Fruit fly (Drosophila melanogaster) whole organism, embryonic: ENCODE measurements around the gene Paics.

Source experiments
- ATbp ChIP-seq: fragments of 200-800 bp; sonication (Bioruptor generic); optimal IDR thresholded peaks from 2 replicates; lab custom pipeline; 2017; ENCODE audit warnings: missing biosample characterization, mild to moderate bottlenecking, missing genetic modification characterization, missing genetic modification reagents
- Atf3 ChIP-seq: fragments of 200-800 bp; sonication (Bioruptor generic); optimal IDR thresholded peaks from 3 replicates; lab custom pipeline; 2016; ENCODE audit warnings: missing biosample characterization, missing genetic modification characterization
- BtbVII ChIP-seq: fragments of 200-800 bp; sonication (Bioruptor generic); optimal IDR thresholded peaks from 3 replicates; lab custom pipeline; 2017; ENCODE audit warnings: missing biosample characterization, mild to moderate bottlenecking, missing genetic modification characterization
- CG11398 ChIP-seq: fragments of 200-800 bp; sonication (Bioruptor generic); optimal IDR thresholded peaks from 2 replicates; lab custom pipeline; 2016; ENCODE audit warnings: missing biosample characterization, missing genetic modification characterization
- CG11696 ChIP-seq: fragments of 200-800 bp; sonication (Bioruptor generic); IDR thresholded peaks from 2 replicates; pipeline ENCODE4 v1.3.6; 2022; ENCODE audit warnings: missing biosample characterization, missing genetic modification characterization
- CG11723 ChIP-seq: fragments of 200-800 bp; sonication (Bioruptor generic); optimal IDR thresholded peaks from 2 replicates; lab custom pipeline; 2017; ENCODE audit warnings: missing biosample characterization, mild to moderate bottlenecking, missing genetic modification characterization
- CG12071 ChIP-seq: fragments of 200-800 bp; sonication (Bioruptor generic); optimal IDR thresholded peaks from 3 replicates; lab custom pipeline; 2018; ENCODE audit warnings: missing biosample characterization, mild to moderate bottlenecking, missing genetic modification characterization
- CG14667 ChIP-seq: fragments of 200-800 bp; sonication (Bioruptor generic); IDR thresholded peaks from 2 replicates; pipeline ENCODE4 v1.3.6; 2022; ENCODE audit warnings: missing biosample characterization, missing genetic modification characterization
- CG18599 ChIP-seq: fragments of 200-800 bp; sonication (Bioruptor generic); optimal IDR thresholded peaks from 3 replicates; lab custom pipeline; 2017; ENCODE audit warnings: missing biosample characterization, missing genetic modification characterization, mild to moderate bottlenecking, moderate library complexity, missing genetic modification reagents
- CG3065 ChIP-seq: fragments of 200-800 bp; sonication (Bioruptor generic); optimal IDR thresholded peaks from 2 replicates; lab custom pipeline; 2016; ENCODE audit warnings: missing biosample characterization, missing genetic modification characterization
- CG42726 ChIP-seq: fragments of 200-800 bp; sonication (Bioruptor generic); IDR thresholded peaks from 2 replicates; pipeline ENCODE4 v1.3.6; 2022; ENCODE audit warnings: missing biosample characterization, missing genetic modification characterization; ENCODE audit not compliant: partially characterized antibody
- CG7963 ChIP-seq: fragments of 200-800 bp; sonication (Bioruptor generic); IDR thresholded peaks from 3 replicates; pipeline ENCODE4 v1.3.6; 2022; ENCODE audit warnings: missing biosample characterization, missing genetic modification characterization; ENCODE audit not compliant: partially characterized antibody
- CG9932 ChIP-seq: fragments of 200-800 bp; sonication (Bioruptor generic); IDR thresholded peaks from 2 replicates; pipeline ENCODE4 v1.3.6; 2022; ENCODE audit warnings: missing biosample characterization, missing genetic modification characterization
- CHES-1-like ChIP-seq: fragments of 200-800 bp; sonication (Bioruptor generic); optimal IDR thresholded peaks from 2 replicates; lab custom pipeline; 2016; ENCODE audit warnings: missing biosample characterization, missing genetic modification characterization
- CrebB ChIP-seq: fragments of 200-800 bp; sonication (Bioruptor generic); optimal IDR thresholded peaks from 3 replicates; lab custom pipeline; 2018; ENCODE audit warnings: missing biosample characterization, mild to moderate bottlenecking, missing genetic modification characterization
- Dek ChIP-seq: fragments of 200-800 bp; sonication (Bioruptor generic); optimal IDR thresholded peaks from 3 replicates; lab custom pipeline; 2019; ENCODE audit warnings: missing biosample characterization, mild to moderate bottlenecking, missing genetic modification characterization, moderate library complexity
- Dref ChIP-seq: fragments of 200-800 bp; sonication (Bioruptor generic); IDR thresholded peaks from 2 replicates; pipeline ENCODE4 v1.3.6; 2022; ENCODE audit warnings: missing biosample characterization, missing genetic modification characterization
- Elba2 ChIP-seq: fragments of 200-800 bp; sonication (Bioruptor generic); optimal IDR thresholded peaks from 3 replicates; lab custom pipeline; 2016; ENCODE audit warnings: missing biosample characterization, missing genetic modification characterization
- HHEX ChIP-seq: fragments of 200-800 bp; sonication (Bioruptor generic); optimal IDR thresholded peaks from 3 replicates; lab custom pipeline; 2017; ENCODE audit warnings: missing biosample characterization, mild to moderate bottlenecking, missing genetic modification characterization, missing genetic modification reagents
- HLH4C ChIP-seq: fragments of 200-800 bp; sonication (Bioruptor generic); IDR thresholded peaks from 3 replicates; pipeline ENCODE4 v1.3.6; 2022; ENCODE audit warnings: missing biosample characterization, missing genetic modification characterization; ENCODE audit not compliant: partially characterized antibody
- Hsf ChIP-seq: fragments of 200-800 bp; sonication (Bioruptor generic); optimal IDR thresholded peaks from 3 replicates; lab custom pipeline; 2016; ENCODE audit warnings: missing biosample characterization, missing genetic modification characterization
- Kr ChIP-seq: fragments of 200-800 bp; sonication (Bioruptor generic); optimal IDR thresholded peaks from 2 replicates; lab custom pipeline; 2017; ENCODE audit warnings: missing biosample characterization, mild to moderate bottlenecking, missing genetic modification characterization
- Mad ChIP-seq: fragments of 200-800 bp; sonication (Bioruptor generic); optimal IDR thresholded peaks from 2 replicates; lab custom pipeline; 2016; ENCODE audit warnings: missing biosample characterization, missing genetic modification characterization
- Stat92E ChIP-seq, 3 experiments: fragments of >200 bp in 2 of 3; fragments of 200-800 bp in 1 of 3; sonication (Bioruptor generic) in 1 of 3; optimal IDR thresholded peaks; 2 replicates each; lab custom pipeline; 2017 to 2019; ENCODE audit warnings: missing biosample characterization in 3 of 3, missing genetic modification characterization in 3 of 3, mild to moderate bottlenecking in 1 of 3, moderate library complexity in 1 of 3
- Vsx1 ChIP-seq: fragments of 200-800 bp; sonication (Bioruptor generic); optimal IDR thresholded peaks from 2 replicates; lab custom pipeline; 2017; ENCODE audit warnings: missing biosample characterization, mild to moderate bottlenecking, missing genetic modification characterization, missing genetic modification reagents
- YL-1 ChIP-seq: fragments of 200-800 bp; sonication (Bioruptor generic); optimal IDR thresholded peaks from 3 replicates; lab custom pipeline; 2017; ENCODE audit warnings: missing biosample characterization, mild to moderate bottlenecking, missing genetic modification characterization
- abd-A ChIP-seq: fragments of 200-800 bp; sonication (Bioruptor generic); optimal IDR thresholded peaks from 3 replicates; lab custom pipeline; 2019; ENCODE audit warnings: missing biosample characterization, mild to moderate bottlenecking, missing genetic modification characterization, moderate library complexity
- ash1 ChIP-seq: fragments of 200-800 bp; sonication (Bioruptor generic); optimal IDR thresholded peaks from 2 replicates; lab custom pipeline; 2018; ENCODE audit warnings: missing biosample characterization, mild to moderate bottlenecking, missing genetic modification characterization
- cad ChIP-seq: fragments of >200 bp; optimal IDR thresholded peaks from 2 replicates; lab custom pipeline; 2017; ENCODE audit warnings: missing biosample characterization, missing genetic modification characterization
- chm ChIP-seq: fragments of 200-800 bp; sonication (Bioruptor generic); IDR thresholded peaks from 2 replicates; pipeline ENCODE4 v1.3.6; 2022; ENCODE audit warnings: missing biosample characterization, missing genetic modification characterization
- crp ChIP-seq, 2 experiments: fragments of 200-800 bp; sonication (Bioruptor generic); optimal IDR thresholded peaks; 2 replicates in 1 of 2; 3 replicates in 1 of 2; lab custom pipeline; 2017; ENCODE audit warnings: missing biosample characterization in 2 of 2, missing genetic modification characterization in 2 of 2, mild to moderate bottlenecking in 1 of 2, moderate library complexity in 1 of 2
- danr ChIP-seq: fragments of 200-800 bp; sonication (Bioruptor generic); IDR thresholded peaks from 2 replicates; pipeline ENCODE4 v1.3.6; 2022; ENCODE audit warnings: missing biosample characterization, missing genetic modification characterization
- dysf ChIP-seq: fragments of 200-800 bp; sonication (Bioruptor generic); IDR thresholded peaks from 3 replicates; pipeline ENCODE4 v1.3.6; 2022; ENCODE audit warnings: missing biosample characterization, missing genetic modification characterization
- emc ChIP-seq: fragments of 200-800 bp; sonication (Bioruptor generic); optimal IDR thresholded peaks from 2 replicates; lab custom pipeline; 2016; ENCODE audit warnings: missing biosample characterization, missing genetic modification characterization
- her ChIP-seq: fragments of 200-800 bp; sonication (Bioruptor generic); optimal IDR thresholded peaks from 2 replicates; lab custom pipeline; 2016; ENCODE audit warnings: missing biosample characterization, missing genetic modification characterization
- ken ChIP-seq: fragments of 200-800 bp; sonication (Bioruptor generic); IDR thresholded peaks from 3 replicates; pipeline ENCODE4 v1.3.6; 2022; ENCODE audit warnings: missing biosample characterization, missing genetic modification characterization
- lov ChIP-seq, 2 experiments: fragments of 200-800 bp in 1 of 2; fragments of >200 bp in 1 of 2; sonication (Bioruptor generic) in 1 of 2; IDR thresholded peaks in 1 of 2; optimal IDR thresholded peaks in 1 of 2; 2 replicates in 1 of 2; 3 replicates in 1 of 2; pipeline versions ENCODE4 v1.3.6 to Lab custom; 2017 to 2022; ENCODE audit warnings: missing biosample characterization in 1 of 2, missing genetic modification characterization in 1 of 2
- mam ChIP-seq: fragments of 200-800 bp; sonication (Bioruptor generic); optimal IDR thresholded peaks from 3 replicates; lab custom pipeline; 2016; ENCODE audit warnings: missing biosample characterization, missing genetic modification characterization
- nom ChIP-seq: fragments of 200-800 bp; sonication (Bioruptor generic); optimal IDR thresholded peaks from 2 replicates; lab custom pipeline; 2017; ENCODE audit warnings: missing biosample characterization, missing genetic modification characterization, mild to moderate bottlenecking, moderate library complexity, missing genetic modification reagents
- org-1 ChIP-seq: fragments of 200-800 bp; sonication (Bioruptor generic); optimal IDR thresholded peaks from 2 replicates; lab custom pipeline; 2017; ENCODE audit warnings: missing biosample characterization, missing genetic modification characterization
- prd ChIP-seq, 3 experiments: fragments of >200 bp in 2 of 3; fragments of 200-800 bp in 1 of 3; sonication (Bioruptor generic) in 1 of 3; optimal IDR thresholded peaks in 2 of 3; IDR thresholded peaks in 1 of 3; 2 replicates in 2 of 3; 3 replicates in 1 of 3; pipeline versions ENCODE4 v1.3.6 to Lab custom; 2017 to 2022; ENCODE audit warnings: missing biosample characterization in 1 of 3, missing genetic modification characterization in 1 of 3
- ranshi ChIP-seq: fragments of 200-800 bp; sonication (Bioruptor generic); IDR thresholded peaks from 2 replicates; pipeline ENCODE4 v1.3.6; 2022; ENCODE audit warnings: missing biosample characterization, missing genetic modification characterization
- sima ChIP-seq: fragments of 200-800 bp; sonication (Bioruptor generic); optimal IDR thresholded peaks from 2 replicates; lab custom pipeline; 2016; ENCODE audit warnings: missing biosample characterization, missing genetic modification characterization
- tll ChIP-seq, 2 experiments: fragments of 200-800 bp in 1 of 2; fragments of >200 bp in 1 of 2; sonication (Bioruptor generic) in 1 of 2; optimal IDR thresholded peaks; 2 replicates each; lab custom pipeline; 2017 to 2019; ENCODE audit warnings: missing biosample characterization in 2 of 2, missing genetic modification characterization in 2 of 2, mild to moderate bottlenecking in 1 of 2, moderate library complexity in 1 of 2
- vvl ChIP-seq: fragments of 200-800 bp; sonication (Bioruptor generic); IDR thresholded peaks from 2 replicates; pipeline ENCODE4 v1.3.6; 2022; ENCODE audit warnings: missing biosample characterization, missing genetic modification characterization
- yki ChIP-seq: fragments of >200 bp; optimal IDR thresholded peaks from 3 replicates; lab custom pipeline; 2018
- zen ChIP-seq: fragments of 200-800 bp; sonication (Bioruptor generic); optimal IDR thresholded peaks from 3 replicates; lab custom pipeline; 2018; ENCODE audit warnings: missing biosample characterization, mild to moderate bottlenecking, missing genetic modification characterization, moderate library complexity
- zf30C ChIP-seq: fragments of 200-800 bp; sonication (Bioruptor generic); optimal IDR thresholded peaks from 3 replicates; lab custom pipeline; 2018; ENCODE audit warnings: missing biosample characterization, mild to moderate bottlenecking, missing genetic modification characterization

Gene Paics

dm6 chrX:12734710-12735462, 25.5 kb downstream of the Paics start (continued):
- TF ChIP-seq HHEX (GFP tag; lab: Kevin White, UChicago) = peak; percentile 88
- no peak for TF ChIP-seq Atf3 (GFP tag; lab: Kevin White, UChicago)
- TF ChIP-seq abd-A = peak; percentile 98
- 0 out of 2 replicates have a peak, but pooled peaks have one; percentile 6 for TF ChIP-seq CG42726 (GFP tag; lab: Robert Waterston, UW)
- TF ChIP-seq ATbp (GFP tag; lab: Kevin White, UChicago) = peak; percentile 78
- TF ChIP-seq zf30C (GFP tag; lab: Kevin White, UChicago) = no peak
- no peak for TF ChIP-seq sima (GFP tag; lab: Kevin White, UChicago)
- TF ChIP-seq mam (GFP tag; lab: Kevin White, UChicago) = no peak
- TF ChIP-seq CG11398 = no peak
- peak; percentile 14 for TF ChIP-seq CG3065
- peak; percentile 84 for TF ChIP-seq zen
- peak; percentile 81 for TF ChIP-seq danr
- TF ChIP-seq Dref = no peak
- TF ChIP-seq Stat92E (GFP tag; optimal IDR thresholded peaks at IDR 0.05; lab: Kevin White, UChicago) = no peak
- TF ChIP-seq cad (GFP tag; lab: Kevin White, UChicago) = no peak
- no peak for TF ChIP-seq CHES-1-like (GFP tag; lab: Kevin White, UChicago)
- no peak for TF ChIP-seq prd (optimal IDR thresholded peaks at IDR 0.05; lab: Kevin White, UChicago)
- TF ChIP-seq prd (GFP tag; IDR thresholded peaks at IDR 0.05; lab: Robert Waterston, UW) = peak; percentile 92
- peak; percentile 68 for TF ChIP-seq org-1 (GFP tag; lab: Kevin White, UChicago)
- peak; percentile 72 for TF ChIP-seq ken (GFP tag; lab: Robert Waterston, UW)
- TF ChIP-seq Dek (tag; lab: Kevin White, UChicago) = peak; percentile 93
- no peak for TF ChIP-seq CG7963 (GFP tag; lab: Robert Waterston, UW)
- no peak for TF ChIP-seq CG11696 (GFP tag; lab: Robert Waterston, UW)
- TF ChIP-seq YL-1 = peak; percentile 14
- TF ChIP-seq CG9932 (GFP tag; lab: Robert Waterston, UW) = peak; percentile 93
- peak; percentile 94; the same call in 2 of the 3 replicates for TF ChIP-seq dysf (GFP tag; lab: Robert Waterston, UW)
- TF ChIP-seq Vsx1 (GFP tag; lab: Kevin White, UChicago) = peak; percentile 69
- no peak for TF ChIP-seq Kr
- peak in 1 of 2 experiments; percentile 10 for TF ChIP-seq tll (GFP tag; optimal IDR thresholded peaks at IDR 0.05; lab: Kevin White, UChicago)
- TF ChIP-seq CG14667 (GFP tag; lab: Robert Waterston, UW) = peak; percentile 85
- peak; percentile 60 for TF ChIP-seq CG11723
- TF ChIP-seq CrebB = peak; percentile 53
- peak; percentile 34 for TF ChIP-seq chm (GFP tag; lab: Robert Waterston, UW)
- TF ChIP-seq Elba2 = no peak
- peak; percentile 86 for TF ChIP-seq BtbVII
- no peak for TF ChIP-seq crp (GFP tag; optimal IDR thresholded peaks at IDR 0.05; lab: Kevin White, UChicago)
- no peak for TF ChIP-seq Hsf (GFP tag; lab: Kevin White, UChicago)
- TF ChIP-seq CG12071 (GFP tag; lab: Kevin White, UChicago) = peak; percentile 65
- TF ChIP-seq ranshi (GFP tag; lab: Robert Waterston, UW) = peak; percentile 88
- TF ChIP-seq her (GFP tag; lab: Kevin White, UChicago) = no peak
- no peak for TF ChIP-seq yki (lab: Kevin White, UChicago)
- peak; percentile 98 for TF ChIP-seq nom (GFP tag; lab: Kevin White, UChicago)
- TF ChIP-seq HLH4C (GFP tag; lab: Robert Waterston, UW) = no peak
- TF ChIP-seq Mad (GFP tag; lab: Kevin White, UChicago) = no peak
- TF ChIP-seq emc (GFP tag; lab: Kevin White, UChicago) = no peak
- TF ChIP-seq lov (optimal IDR thresholded peaks at IDR 0.05; lab: Kevin White, UChicago) = no peak
- TF ChIP-seq lov (GFP tag; IDR thresholded peaks at IDR 0.05; lab: Robert Waterston, UW) = no peak
- peak; percentile 88 for TF ChIP-seq vvl (GFP tag; lab: Robert Waterston, UW)
- peak; percentile 94 for TF ChIP-seq CG18599
- TF ChIP-seq ash1 (GFP tag; lab: Kevin White, UChicago) = peak; percentile 81
